Fruit fly (Drosophila melanogaster) whole organism, embryonic: Measurements from ENCODE around the gene Sgt1.

Source experiments
- Aef1 ChIP-seq: fragments of 200-800 bp; sonication (Bioruptor generic); IDR thresholded peaks from 3 replicates; pipeline ENCODE4 v1.3.6; 2022; ENCODE audit warnings: missing biosample characterization, missing genetic modification characterization
- Bdp1 ChIP-seq: fragments of 200-800 bp; sonication (Bioruptor generic); optimal IDR thresholded peaks from 3 replicates; lab custom pipeline; 2016; ENCODE audit warnings: missing biosample characterization, missing genetic modification characterization
- Bgb ChIP-seq: fragments of 200-800 bp; sonication (Bioruptor generic); IDR thresholded peaks from 2 replicates; pipeline ENCODE4 v1.3.6; 2022; ENCODE audit warnings: missing biosample characterization, missing genetic modification characterization; ENCODE audit not compliant: partially characterized antibody
- BtbVII ChIP-seq: fragments of 200-800 bp; sonication (Bioruptor generic); optimal IDR thresholded peaks from 3 replicates; lab custom pipeline; 2017; ENCODE audit warnings: missing biosample characterization, mild to moderate bottlenecking, missing genetic modification characterization
- CG10321 ChIP-seq: fragments of 200-800 bp; sonication (Bioruptor generic); IDR thresholded peaks from 2 replicates; pipeline ENCODE4 v1.3.6; 2022; ENCODE audit warnings: missing biosample characterization, missing genetic modification characterization
- CG10959 ChIP-seq: fragments of 200-800 bp; sonication (Bioruptor generic); IDR thresholded peaks from 2 replicates; pipeline ENCODE4 v1.3.6; 2022; ENCODE audit warnings: missing biosample characterization, missing genetic modification characterization
- CG11398 ChIP-seq: fragments of 200-800 bp; sonication (Bioruptor generic); optimal IDR thresholded peaks from 2 replicates; lab custom pipeline; 2016; ENCODE audit warnings: missing biosample characterization, missing genetic modification characterization
- CG12236 ChIP-seq: fragments of 200-800 bp; sonication (Bioruptor generic); optimal IDR thresholded peaks from 2 replicates; lab custom pipeline; 2016; ENCODE audit warnings: missing biosample characterization, missing genetic modification characterization
- CG14667 ChIP-seq: fragments of 200-800 bp; sonication (Bioruptor generic); IDR thresholded peaks from 2 replicates; pipeline ENCODE4 v1.3.6; 2022; ENCODE audit warnings: missing biosample characterization, missing genetic modification characterization
- CG30020 ChIP-seq: fragments of 200-800 bp; optimal IDR thresholded peaks from 2 replicates; lab custom pipeline; 2019; ENCODE audit warnings: missing biosample characterization, mild to moderate bottlenecking, missing genetic modification characterization, moderate library complexity
- CG34224 ChIP-seq: fragments of 200-800 bp; sonication (Bioruptor generic); IDR thresholded peaks from 3 replicates; pipeline ENCODE4 v1.3.6; 2022; ENCODE audit warnings: missing biosample characterization, missing genetic modification characterization; ENCODE audit not compliant: partially characterized antibody
- CG5953 ChIP-seq: fragments of 200-800 bp; sonication (Bioruptor generic); IDR thresholded peaks from 2 replicates; pipeline ENCODE4 v1.3.6; 2022; ENCODE audit warnings: missing biosample characterization, missing genetic modification characterization
- CG6791 ChIP-seq: fragments of 200-800 bp; sonication (Bioruptor generic); IDR thresholded peaks from 3 replicates; pipeline ENCODE4 v1.3.6; 2022; ENCODE audit warnings: missing biosample characterization, missing genetic modification characterization; ENCODE audit not compliant: partially characterized antibody
- CG7372 ChIP-seq: fragments of 200-800 bp; sonication (Bioruptor generic); IDR thresholded peaks from 2 replicates; pipeline ENCODE4 v1.3.6; 2022; ENCODE audit warnings: missing biosample characterization, missing genetic modification characterization
- CG7987 ChIP-seq: fragments of 200-800 bp; sonication (Bioruptor generic); optimal IDR thresholded peaks from 2 replicates; lab custom pipeline; 2018; ENCODE audit warnings: missing biosample characterization, mild to moderate bottlenecking, missing genetic modification characterization, moderate library complexity
- CG9817 ChIP-seq: fragments of 200-800 bp; sonication (Bioruptor generic); optimal IDR thresholded peaks from 2 replicates; lab custom pipeline; 2018; ENCODE audit warnings: missing biosample characterization, mild to moderate bottlenecking, missing genetic modification characterization, moderate library complexity
- CkIIα-i1 ChIP-seq: fragments of 200-800 bp; sonication (Bioruptor generic); IDR thresholded peaks from 2 replicates; pipeline ENCODE4 v1.3.6; 2022; ENCODE audit warnings: missing biosample characterization, missing genetic modification characterization
- D ChIP-seq, 2 experiments: fragments of 200-800 bp in 1 of 2; fragments of >200 bp in 1 of 2; sonication (Bioruptor generic) in 1 of 2; optimal IDR thresholded peaks; 2 replicates in 1 of 2; 3 replicates in 1 of 2; lab custom pipeline; 2017; ENCODE audit warnings: mild to moderate bottlenecking in 1 of 2, missing biosample characterization in 1 of 2, missing genetic modification characterization in 1 of 2, missing genetic modification reagents in 1 of 2
- Dfd ChIP-seq, 2 experiments: fragments of >200 bp; optimal IDR thresholded peaks; 2 replicates each; lab custom pipeline; 2017; ENCODE audit warnings: missing biosample characterization in 2 of 2, missing genetic modification characterization in 2 of 2
- ERR ChIP-seq: fragments of 200-800 bp; sonication (Bioruptor generic); optimal IDR thresholded peaks from 2 replicates; lab custom pipeline; 2016; ENCODE audit warnings: missing biosample characterization, missing genetic modification characterization
- Hand ChIP-seq: fragments of 200-800 bp; sonication (Bioruptor generic); optimal IDR thresholded peaks from 2 replicates; lab custom pipeline; 2017; ENCODE audit warnings: mild to moderate bottlenecking, missing biosample characterization, missing genetic modification reagents, missing genetic modification characterization
- Hey ChIP-seq: fragments of 200-800 bp; sonication (Bioruptor generic); optimal IDR thresholded peaks from 3 replicates; lab custom pipeline; 2018; ENCODE audit warnings: missing biosample characterization, mild to moderate bottlenecking, missing genetic modification characterization
- Lhr ChIP-seq: fragments of 200-800 bp; sonication (Bioruptor generic); optimal IDR thresholded peaks from 3 replicates; lab custom pipeline; 2017; ENCODE audit warnings: mild to moderate bottlenecking, missing biosample characterization, missing genetic modification reagents, missing genetic modification characterization
- MESR4 ChIP-seq: fragments of 200-800 bp; sonication (Bioruptor generic); optimal IDR thresholded peaks from 2 replicates; lab custom pipeline; 2018; ENCODE audit warnings: missing biosample characterization, mild to moderate bottlenecking, missing genetic modification characterization, moderate library complexity
- Mad ChIP-seq: fragments of 200-800 bp; sonication (Bioruptor generic); optimal IDR thresholded peaks from 2 replicates; lab custom pipeline; 2016; ENCODE audit warnings: missing biosample characterization, missing genetic modification characterization
- Poxn ChIP-seq: fragments of 200-800 bp; sonication (Bioruptor generic); IDR thresholded peaks from 2 replicates; pipeline ENCODE4 v1.3.6; 2022; ENCODE audit warnings: missing biosample characterization, missing genetic modification characterization
- Rfx ChIP-seq: fragments of 200-800 bp; sonication (Bioruptor generic); IDR thresholded peaks from 2 replicates; pipeline ENCODE4 v1.3.6; 2022; ENCODE audit warnings: missing biosample characterization, missing genetic modification characterization
- Sry-β ChIP-seq: fragments of 200-800 bp; sonication (Bioruptor generic); optimal IDR thresholded peaks from 2 replicates; lab custom pipeline; 2018; ENCODE audit warnings: missing biosample characterization, mild to moderate bottlenecking, missing genetic modification characterization, moderate library complexity
- ac ChIP-seq: fragments of 200-800 bp; sonication (Bioruptor generic); optimal IDR thresholded peaks from 3 replicates; lab custom pipeline; 2017; ENCODE audit warnings: missing biosample characterization, mild to moderate bottlenecking, missing genetic modification characterization
- cad ChIP-seq: fragments of >200 bp; optimal IDR thresholded peaks from 2 replicates; lab custom pipeline; 2017; ENCODE audit warnings: missing biosample characterization, missing genetic modification characterization
- cas ChIP-seq: fragments of 200-800 bp; sonication (Bioruptor generic); IDR thresholded peaks from 2 replicates; pipeline ENCODE4 v1.3.6; 2022; ENCODE audit warnings: missing biosample characterization, missing genetic modification characterization
- corto ChIP-seq: fragments of 200-800 bp; sonication (Bioruptor generic); optimal IDR thresholded peaks from 2 replicates; lab custom pipeline; 2016; ENCODE audit warnings: missing biosample characterization, mild to moderate bottlenecking, missing genetic modification characterization, moderate library complexity
- dan ChIP-seq: fragments of 200-800 bp; sonication (Bioruptor generic); IDR thresholded peaks from 2 replicates; pipeline ENCODE4 v1.3.6; 2022; ENCODE audit warnings: missing biosample characterization, missing genetic modification characterization
- disco-r ChIP-seq: fragments of 200-800 bp; sonication (Bioruptor generic); optimal IDR thresholded peaks from 2 replicates; lab custom pipeline; 2016; ENCODE audit warnings: missing biosample characterization, missing genetic modification characterization
- exex ChIP-seq: fragments of 200-800 bp; sonication (Bioruptor generic); optimal IDR thresholded peaks from 4 replicates; lab custom pipeline; 2018; ENCODE audit warnings: missing biosample characterization, mild to moderate bottlenecking, missing genetic modification characterization, moderate library complexity
- gcm ChIP-seq: fragments of 200-800 bp; sonication (Bioruptor generic); optimal IDR thresholded peaks from 2 replicates; lab custom pipeline; 2019; ENCODE audit warnings: missing biosample characterization, mild to moderate bottlenecking, missing genetic modification characterization, moderate library complexity
- luna ChIP-seq: fragments of 200-800 bp; sonication (Bioruptor generic); optimal IDR thresholded peaks from 2 replicates; lab custom pipeline; 2016; ENCODE audit warnings: missing biosample characterization, missing genetic modification characterization
- pnt ChIP-seq: fragments of 200-800 bp; sonication (Bioruptor generic); optimal IDR thresholded peaks from 3 replicates; lab custom pipeline; 2016; ENCODE audit warnings: missing biosample characterization, missing genetic modification characterization
- prd ChIP-seq, 3 experiments: fragments of >200 bp in 2 of 3; fragments of 200-800 bp in 1 of 3; sonication (Bioruptor generic) in 1 of 3; optimal IDR thresholded peaks in 2 of 3; IDR thresholded peaks in 1 of 3; 2 replicates in 2 of 3; 3 replicates in 1 of 3; pipeline versions ENCODE4 v1.3.6 to Lab custom; 2017 to 2022; ENCODE audit warnings: missing biosample characterization in 1 of 3, missing genetic modification characterization in 1 of 3
- seq ChIP-seq: fragments of 200-800 bp; sonication (Bioruptor generic); IDR thresholded peaks from 2 replicates; pipeline ENCODE4 v1.3.6; 2022; ENCODE audit warnings: missing biosample characterization, missing genetic modification characterization
- shn ChIP-seq: fragments of 200-800 bp; sonication (Bioruptor generic); optimal IDR thresholded peaks from 3 replicates; lab custom pipeline; 2016; ENCODE audit warnings: missing biosample characterization, missing genetic modification characterization
- sima ChIP-seq: fragments of 200-800 bp; sonication (Bioruptor generic); optimal IDR thresholded peaks from 2 replicates; lab custom pipeline; 2016; ENCODE audit warnings: missing biosample characterization, missing genetic modification characterization
- sisA ChIP-seq: fragments of 200-800 bp; sonication (Bioruptor generic); IDR thresholded peaks from 2 replicates; pipeline ENCODE4 v1.3.6; 2022; ENCODE audit warnings: missing biosample characterization, missing genetic modification characterization
- so ChIP-seq: fragments of 200-800 bp; sonication (Bioruptor generic); IDR thresholded peaks from 3 replicates; pipeline ENCODE4 v1.3.6; 2022; ENCODE audit warnings: missing biosample characterization, missing genetic modification characterization
- sr ChIP-seq: fragments of 200-800 bp; sonication (Bioruptor generic); IDR thresholded peaks from 3 replicates; pipeline ENCODE4 v1.3.6; 2022; ENCODE audit warnings: missing biosample characterization, missing genetic modification characterization
- stc ChIP-seq: fragments of 200-800 bp; sonication (Bioruptor generic); IDR thresholded peaks from 2 replicates; pipeline ENCODE4 v1.3.6; 2022; ENCODE audit warnings: missing biosample characterization, missing genetic modification characterization
- tio ChIP-seq: fragments of 200-800 bp; sonication (Bioruptor generic); optimal IDR thresholded peaks from 2 replicates; lab custom pipeline; 2017; ENCODE audit warnings: missing biosample characterization, missing genetic modification characterization, inconsistent platforms
- ttk ChIP-seq: fragments of 200-800 bp; sonication (Bioruptor generic); IDR thresholded peaks from 2 replicates; pipeline ENCODE4 v2.1.2; 2022; ENCODE audit warnings: missing biosample characterization, missing genetic modification characterization
- usp ChIP-seq: fragments of >200 bp; optimal IDR thresholded peaks from 2 replicates; lab custom pipeline; 2017; ENCODE audit warnings: missing biosample characterization, missing genetic modification characterization

Sgt1 gene

dm6 chr3R:8300928-8301752, 3.9 kb downstream of the Sgt1 start, which contains the start of the genes CG9626 and mRpL1 (continued):
- TF ChIP-seq CG6791 (GFP tag; lab: Robert Waterston, UW): no peak
- TF ChIP-seq usp (GFP tag; lab: Kevin White, UChicago): no peak
- TF ChIP-seq Hand: no peak
- TF ChIP-seq disco-r (GFP tag; lab: Kevin White, UChicago): no peak
- no peak for TF ChIP-seq shn (GFP tag; lab: Kevin White, UChicago)
- peak; percentile 16 for TF ChIP-seq ERR (GFP tag; lab: Kevin White, UChicago)
- no peak for TF ChIP-seq prd (optimal IDR thresholded peaks at IDR 0.05; lab: Kevin White, UChicago)
- no peak for TF ChIP-seq prd (GFP tag; IDR thresholded peaks at IDR 0.05; lab: Robert Waterston, UW)
- TF ChIP-seq Aef1 (GFP tag; lab: Robert Waterston, UW): no peak
- TF ChIP-seq Mad: peak; percentile 15
- TF ChIP-seq BtbVII (GFP tag; lab: Kevin White, UChicago): no peak
- TF ChIP-seq tio (GFP tag; lab: Kevin White, UChicago): no peak
- TF ChIP-seq CG7987 (GFP tag; lab: Kevin White, UChicago): no peak
- TF ChIP-seq CG12236 (GFP tag; lab: Kevin White, UChicago): no peak
- TF ChIP-seq Poxn (GFP tag; lab: Robert Waterston, UW): no peak
- TF ChIP-seq cad (GFP tag; lab: Kevin White, UChicago): no peak
- TF ChIP-seq CG10321 (GFP tag; lab: Robert Waterston, UW): no peak
- TF ChIP-seq sisA (GFP tag; lab: Robert Waterston, UW): 0 out of 2 replicates have a peak, but pooled peaks have one; percentile 21
- TF ChIP-seq CG34224 (GFP tag; lab: Robert Waterston, UW): peak; percentile 30; the same call in 1 of the 3 replicates
- no peak for TF ChIP-seq CG11398 (GFP tag; lab: Kevin White, UChicago)
- TF ChIP-seq Bdp1: no peak
- TF ChIP-seq CG5953 (GFP tag; lab: Robert Waterston, UW): no peak
- no peak for TF ChIP-seq D (optimal IDR thresholded peaks at IDR 0.05; lab: Kevin White, UChicago)
- no peak for TF ChIP-seq D (GFP tag; optimal IDR thresholded peaks at IDR 0.05; lab: Kevin White, UChicago)
- TF ChIP-seq gcm (GFP tag; lab: Kevin White, UChicago): no peak
- no peak for TF ChIP-seq Dfd (GFP tag; optimal IDR thresholded peaks at IDR 0.05; lab: Kevin White, UChicago)
- no peak for TF ChIP-seq sr (GFP tag; lab: Robert Waterston, UW)
- TF ChIP-seq CG30020 (tag; lab: Kevin White, UChicago): peak; percentile 29
- no peak for TF ChIP-seq luna (GFP tag; lab: Kevin White, UChicago)
- no peak for TF ChIP-seq corto (GFP tag; lab: Kevin White, UChicago)
- no peak for TF ChIP-seq cas (GFP tag; lab: Robert Waterston, UW)
- 0 out of 2 replicates have a peak, but pooled peaks have one; percentile 23 for TF ChIP-seq Bgb (GFP tag; lab: Robert Waterston, UW)
- no peak for TF ChIP-seq pnt (GFP tag; lab: Kevin White, UChicago)
- peak; percentile 32; the same call in 1 of the 2 replicates for TF ChIP-seq Rfx (GFP tag; lab: Robert Waterston, UW)
- no peak for TF ChIP-seq CG7372 (GFP tag; lab: Robert Waterston, UW)
- TF ChIP-seq CkIIα-i1 (GFP tag; lab: Robert Waterston, UW): no peak
- TF ChIP-seq dan: no peak
- TF ChIP-seq CG9817 (tag; lab: Kevin White, UChicago): no peak
- peak; percentile 78 for TF ChIP-seq MESR4 (GFP tag; lab: Kevin White, UChicago)
- TF ChIP-seq CG10959 (GFP tag; lab: Robert Waterston, UW): no peak
- TF ChIP-seq ttk (GFP tag; lab: Robert Waterston, UW): no peak
- TF ChIP-seq Hey: no peak
- TF ChIP-seq exex: no peak
- no peak for TF ChIP-seq Sry-β (GFP tag; lab: Kevin White, UChicago)
- TF ChIP-seq stc (GFP tag; lab: Robert Waterston, UW): no peak
- no peak for TF ChIP-seq seq (GFP tag; lab: Robert Waterston, UW)
- TF ChIP-seq Lhr: peak; percentile 86
- no peak for TF ChIP-seq so
- no peak for TF ChIP-seq CG14667 (GFP tag; lab: Robert Waterston, UW)
- no peak for TF ChIP-seq ac (GFP tag; lab: Kevin White, UChicago)
- no peak for TF ChIP-seq sima (GFP tag; lab: Kevin White, UChicago)
